Worm (Caenorhabditis elegans): ENCODE results near the gene adm-2.
A peak's percentile ranks its signal among the peaks of the same experiment; 100 is the strongest.

adm-2 gene

DNA sequence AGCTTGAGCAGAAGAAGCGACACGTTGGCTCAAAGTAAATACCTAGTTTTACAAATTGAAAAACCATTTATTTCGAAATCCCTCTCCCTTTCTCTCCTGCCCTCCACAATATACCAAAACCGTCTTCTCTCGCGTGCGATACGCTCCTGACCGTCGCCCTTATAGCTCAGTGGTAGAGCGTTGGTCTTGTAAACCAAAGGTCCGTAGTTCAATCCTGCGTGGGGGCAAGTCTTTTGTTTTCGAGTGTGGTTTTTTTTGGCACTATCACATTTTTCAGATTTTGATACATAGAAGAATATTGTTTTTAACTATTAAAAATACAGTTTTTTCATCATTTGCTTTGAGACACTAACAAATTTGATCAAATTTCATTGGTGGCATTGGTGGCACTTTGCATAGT lies 34.2 kb upstream of the adm-2 start:
- TF ChIP-seq egl-5 (tag; optimal IDR thresholded peaks at IDR 0.05) (no peak), pha-4 (tag; optimal IDR thresholded peaks at IDR 0.05) (peak; percentile 38)

DNA sequence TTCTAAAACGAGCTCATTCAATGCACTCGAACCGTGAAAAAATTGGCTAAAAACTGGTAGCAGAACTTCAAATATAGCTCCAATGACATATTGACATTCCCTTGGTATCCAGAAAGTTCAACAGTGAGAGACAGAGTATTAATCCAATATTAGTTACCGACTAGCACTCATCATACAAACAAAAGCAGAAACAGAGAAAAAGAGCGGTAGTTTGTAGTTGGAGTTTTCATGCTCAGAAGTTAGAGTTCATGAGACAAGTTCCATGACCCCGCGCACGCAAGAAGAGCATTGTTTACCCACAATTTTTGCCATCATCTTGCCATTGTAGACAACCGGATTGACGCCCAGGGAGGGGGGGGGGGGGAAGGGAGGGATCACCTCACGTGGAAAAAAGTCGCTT lies 33.5 kb upstream of the adm-2 start:
- TF ChIP-seq pha-4 (tag; optimal IDR thresholded peaks at IDR 0.05) (peak; percentile 42), zag-1 (tag; optimal IDR thresholded peaks at IDR 0.05) (no peak)

DNA sequence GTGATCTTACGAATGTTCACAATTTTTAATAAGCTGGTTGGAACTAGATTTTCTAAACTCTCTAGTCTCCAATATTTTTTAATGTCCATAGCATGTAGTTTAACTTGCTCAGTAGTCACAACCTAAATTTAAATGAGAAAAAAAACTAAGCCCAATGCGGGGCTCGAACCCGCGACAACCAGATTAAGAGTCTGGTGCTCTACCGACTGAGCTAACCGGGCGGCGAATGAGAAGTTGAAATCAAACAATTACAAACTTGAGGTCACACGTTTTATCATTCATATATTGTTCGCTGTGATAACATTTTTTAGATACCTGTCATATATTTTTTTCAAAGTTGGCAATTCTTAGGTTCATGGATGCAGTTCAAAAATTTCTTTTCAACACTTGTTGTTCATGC lies 32.0 kb upstream of the adm-2 start:
- TF ChIP-seq skn-1 (tag; optimal IDR thresholded peaks at IDR 0.05) (no peak), fos-1 (tag; optimal IDR thresholded peaks at IDR 0.05) (no peak), eor-1 (tag; optimal IDR thresholded peaks at IDR 0.05) (no peak), R02D3.7 (tag; optimal IDR thresholded peaks at IDR 0.05) (no peak), elt-2 (tag; optimal IDR thresholded peaks at IDR 0.05) (peak; percentile 13)

DNA sequence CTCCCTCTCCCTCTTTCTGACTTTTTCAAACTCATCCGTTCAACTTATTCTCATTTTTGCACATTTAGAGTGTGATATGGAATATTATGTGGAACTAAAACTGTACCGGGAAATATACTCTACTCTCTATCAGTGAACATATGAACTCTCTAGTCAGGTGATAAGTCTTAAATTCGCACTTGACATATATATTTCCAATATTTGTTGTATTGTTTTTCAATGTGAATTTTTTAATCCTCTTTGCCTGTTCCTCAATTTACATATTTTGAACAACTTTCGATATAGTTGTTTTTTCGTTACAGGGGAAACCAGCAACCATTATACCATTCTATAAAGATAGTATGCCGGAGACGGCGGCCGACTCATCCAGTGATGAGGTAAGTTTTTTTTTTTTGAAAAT lies 27.5 kb upstream of the adm-2 start, which contains the start of gene C04A11.1:
Gene C04A11.1 (plus strand): TSS at position 301 of the 400 bp plus-strand sequence.
- TF ChIP-seq unc-39 (tag; optimal IDR thresholded peaks at IDR 0.05) (no peak), mdl-1 (tag; optimal IDR thresholded peaks at IDR 0.05) (no peak), ztf-11 (tag; optimal IDR thresholded peaks at IDR 0.05) (no peak), nhr-23 (tag; optimal IDR thresholded peaks at IDR 0.05) (no peak), nhr-67 (tag; optimal IDR thresholded peaks at IDR 0.05) (no peak), nhr-237 (tag; optimal IDR thresholded peaks at IDR 0.05) (no peak), nhr-43 (tag; optimal IDR thresholded peaks at IDR 0.05; ENCODE audit: poor library complexity, severe bottlenecking) (no peak), pqm-1 (tag; optimal IDR thresholded peaks at IDR 0.05) (no peak), nhr-28 (tag; optimal IDR thresholded peaks at IDR 0.05) (no peak), snpc-4 (tag; optimal IDR thresholded peaks at IDR 0.05) (no peak), nhr-12 (tag; optimal IDR thresholded peaks at IDR 0.05) (no peak), zag-1 (tag; optimal IDR thresholded peaks at IDR 0.05) (no peak), hmg-11 (tag; optimal IDR thresholded peaks at IDR 0.05) (no peak)

DNA sequence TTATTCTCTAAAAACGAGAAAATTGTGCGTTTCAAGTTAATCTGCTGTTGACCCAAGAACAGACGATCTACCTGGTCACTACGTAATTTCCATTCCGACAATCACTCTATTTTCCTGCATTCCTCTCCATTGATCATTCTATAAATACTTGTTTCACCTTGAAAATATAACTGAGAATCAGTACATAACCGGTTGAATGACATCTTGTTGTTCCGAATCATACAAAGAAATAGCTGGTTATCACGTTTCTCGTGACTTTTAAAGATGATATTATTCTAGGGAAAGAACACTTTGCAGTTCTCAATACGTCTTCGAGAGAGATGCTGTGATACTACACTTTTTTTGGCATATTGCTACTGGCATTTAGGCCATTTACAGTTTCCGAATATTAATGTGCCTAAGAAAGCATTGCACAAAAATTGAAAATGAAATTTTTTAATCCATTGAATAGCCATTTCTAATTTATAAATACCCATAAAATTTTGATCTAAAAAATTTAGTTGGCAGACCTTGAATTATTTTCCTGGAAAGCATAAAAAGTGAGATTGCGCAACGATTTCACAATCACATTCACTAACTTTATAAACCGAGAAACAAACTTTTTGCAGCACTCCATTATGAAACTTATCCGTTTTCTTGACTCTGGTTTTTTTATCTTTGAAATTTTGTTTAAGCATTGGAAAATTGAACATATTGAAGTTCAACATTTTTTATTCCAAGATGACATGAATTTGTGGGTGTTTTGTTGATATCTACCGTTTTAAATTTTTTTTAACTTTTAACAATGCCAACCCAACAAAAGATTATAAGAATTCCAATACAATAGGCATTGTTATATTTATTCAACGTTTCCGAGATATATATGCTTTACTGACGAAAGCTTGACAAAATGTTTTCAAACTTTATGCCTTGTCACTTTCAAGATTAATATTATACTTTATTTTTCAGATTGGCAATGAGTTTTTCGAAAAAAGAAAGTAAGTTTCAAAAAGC lies 23.8 kb upstream of the adm-2 start, which contains the start of gene C04A11.5:
Gene C04A11.5 (plus strand): TSS at position 943 of the 993 bp plus-strand sequence.
- TF ChIP-seq nhr-43 (tag; optimal IDR thresholded peaks at IDR 0.05; ENCODE audit: poor library complexity, severe bottlenecking) = peak; percentile 53
- TF ChIP-seq unc-39 (tag; optimal IDR thresholded peaks at IDR 0.05) = no peak
- TF ChIP-seq nhr-23 (tag; optimal IDR thresholded peaks at IDR 0.05) = peak; percentile 70
- no peak for TF ChIP-seq mml-1 (tag; optimal IDR thresholded peaks at IDR 0.05)
- no peak for TF ChIP-seq nhr-76 (tag; optimal IDR thresholded peaks at IDR 0.05)
- no peak for TF ChIP-seq lsy-12 (tag; optimal IDR thresholded peaks at IDR 0.05)
- peak; percentile 47 for TF ChIP-seq nhr-25 (tag; optimal IDR thresholded peaks at IDR 0.05)

DNA sequence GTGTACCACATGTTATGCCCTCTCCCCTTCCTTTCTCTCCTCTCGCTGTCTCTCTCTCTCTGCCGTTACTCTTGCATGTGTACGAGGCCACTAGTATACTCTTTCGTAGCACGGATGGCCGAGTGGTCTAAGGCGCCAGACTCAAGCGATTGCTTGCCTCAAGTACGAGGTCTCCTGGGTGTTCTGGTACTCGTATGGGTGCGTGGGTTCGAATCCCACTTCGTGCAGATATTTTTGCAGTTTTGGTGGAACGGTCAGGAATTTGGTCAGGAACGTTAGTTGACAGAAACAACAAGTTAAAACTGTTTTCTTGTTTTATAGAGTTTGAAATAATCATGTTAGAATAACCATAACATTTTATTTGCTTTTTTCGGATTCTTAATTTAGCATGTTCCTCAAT lies 22.3 kb upstream of the adm-2 start:
- peak; percentile 89 for TF ChIP-seq egl-5 (tag; optimal IDR thresholded peaks at IDR 0.05)
- peak; percentile 11 for TF ChIP-seq snpc-4 (tag; optimal IDR thresholded peaks at IDR 0.05)
- peak; percentile 27 for TF ChIP-seq unc-39 (tag; optimal IDR thresholded peaks at IDR 0.05)
- TF ChIP-seq egl-27 (tag; optimal IDR thresholded peaks at IDR 0.05) = peak; percentile 30
- TF ChIP-seq pha-4 (tag; optimal IDR thresholded peaks at IDR 0.05) = peak; percentile 81
- TF ChIP-seq jun-1 (tag; optimal IDR thresholded peaks at IDR 0.05) = peak; percentile 86
- TF ChIP-seq lin-39 (tag; optimal IDR thresholded peaks at IDR 0.05) = peak; percentile 87
- TF ChIP-seq nhr-25 (tag; optimal IDR thresholded peaks at IDR 0.05) = peak; percentile 46
- TF ChIP-seq fos-1 (tag; optimal IDR thresholded peaks at IDR 0.05) = no peak
- TF ChIP-seq nhr-11 (tag; optimal IDR thresholded peaks at IDR 0.05) = peak; percentile 33
- peak; percentile 58 for TF ChIP-seq elt-1 (tag; optimal IDR thresholded peaks at IDR 0.05)
- TF ChIP-seq zag-1 (tag; optimal IDR thresholded peaks at IDR 0.05) = no peak
- TF ChIP-seq eor-1 (tag; optimal IDR thresholded peaks at IDR 0.05) = no peak
- peak; percentile 38 for TF ChIP-seq lin-15B (tag; optimal IDR thresholded peaks at IDR 0.05)
- no peak for TF ChIP-seq nhr-28 (tag; optimal IDR thresholded peaks at IDR 0.05)
- TF ChIP-seq ZK546.5 (tag; optimal IDR thresholded peaks at IDR 0.05) = no peak
- no peak for TF ChIP-seq ceh-16 (tag; optimal IDR thresholded peaks at IDR 0.05)
- TF ChIP-seq ceh-9 (tag; optimal IDR thresholded peaks at IDR 0.05) = no peak
- no peak for TF ChIP-seq nhr-12 (tag; optimal IDR thresholded peaks at IDR 0.05)
- peak; percentile 67 for TF ChIP-seq nhr-23 (tag; optimal IDR thresholded peaks at IDR 0.05)
- peak; percentile 85 for TF ChIP-seq lsy-12 (tag; optimal IDR thresholded peaks at IDR 0.05)
- no peak for TF ChIP-seq nhr-237 (tag; optimal IDR thresholded peaks at IDR 0.05)
- TF ChIP-seq mml-1 (tag; optimal IDR thresholded peaks at IDR 0.05) = no peak
- no peak for TF ChIP-seq aly-2 (tag; optimal IDR thresholded peaks at IDR 0.05)
- peak; percentile 71 for TF ChIP-seq nfya-1 (tag; optimal IDR thresholded peaks at IDR 0.05; ENCODE audit: insufficient read depth)
- no peak for TF ChIP-seq nhr-67 (tag; optimal IDR thresholded peaks at IDR 0.05)
- peak in 1 of 3 experiments; percentile 31 for TF ChIP-seq elt-3 (tag; optimal IDR thresholded peaks at IDR 0.05)
- TF ChIP-seq sea-2 (GFP tag; optimal IDR thresholded peaks at IDR 0.05) = peak; percentile 58
- peak; percentile 37 for TF ChIP-seq nhr-76 (tag; optimal IDR thresholded peaks at IDR 0.05)
- peak; percentile 43 for TF ChIP-seq skn-1 (tag; optimal IDR thresholded peaks at IDR 0.05)
- TF ChIP-seq ama-1 (optimal IDR thresholded peaks at IDR 0.05) = peak; percentile 49
- no peak for TF ChIP-seq mdl-1 (tag; optimal IDR thresholded peaks at IDR 0.05)

Measured in whole organism, L3 larva.